Worm (Caenorhabditis elegans) whole organism, young adult: Measurements from ENCODE around the gene F07E5.12.

Source experiments
- egl-44 ChIP-seq: fragments of 200-800 bp; sonication (Bioruptor generic); IDR thresholded peaks from 2 replicates; pipeline ENCODE4 v1.3.6; 2022; ENCODE audit warnings: missing genetic modification reagents, missing genetic modification characterization, missing compliant biosample characterization
- hlh-26 ChIP-seq: fragments of 200-800 bp; sonication (Bioruptor generic); conservative IDR thresholded peaks from 2 replicates; pipeline ENCODE4 v1.3.6; 2022; ENCODE audit warnings: missing genetic modification reagents, missing genetic modification characterization, missing compliant biosample characterization

DNA sequence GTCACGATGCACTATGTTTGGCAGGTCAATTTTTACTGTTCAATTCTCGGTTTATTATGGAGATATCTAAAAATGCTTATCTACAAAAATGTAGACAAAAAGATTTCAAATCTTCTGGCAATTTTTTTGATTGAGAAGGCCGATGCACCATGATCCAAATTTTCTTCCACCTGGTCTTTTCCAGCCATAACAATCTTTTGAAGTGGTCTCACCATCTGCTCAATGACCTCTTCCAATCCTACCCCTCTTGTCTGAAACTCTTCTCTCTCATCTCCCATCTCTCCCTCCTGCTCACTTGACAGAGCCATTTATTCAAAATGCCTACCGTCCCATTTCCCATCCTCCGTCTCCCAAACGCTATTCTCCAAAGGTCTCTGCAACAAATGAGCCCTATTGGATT is 16.4 kb upstream of the F07E5.12 start, which contains the start of gene fbxb-35:
- TF ChIP-seq egl-44 (GFP tag; lab: Robert Waterston, UW) (no peak), hlh-26 (GFP tag; lab: Robert Waterston, UW) (no peak)
